Worm (Caenorhabditis elegans): ENCODE measurements around the gene ZK673.4.

DNA sequence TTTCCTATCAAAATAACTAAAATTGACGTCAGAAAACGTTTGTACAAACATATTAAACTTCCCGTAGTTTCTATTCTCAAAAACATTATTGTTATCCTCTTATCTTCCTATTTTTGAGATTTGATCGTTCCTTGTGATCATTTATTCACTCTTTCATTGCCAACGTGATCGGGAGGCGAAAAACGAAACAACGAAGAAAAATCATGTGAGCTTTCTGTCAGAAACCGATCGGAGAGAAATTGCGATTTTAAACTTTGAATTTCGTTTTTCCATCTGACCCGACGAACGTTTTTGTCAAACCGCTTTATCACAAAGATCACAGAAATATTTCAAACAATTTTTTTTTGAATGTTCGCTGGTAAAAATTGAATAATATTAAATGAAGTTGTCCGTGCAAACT, 6.4 kb upstream of the ZK673.4 start:
- TF ChIP-seq ref-1 (GFP tag; conservative IDR thresholded peaks at IDR 0.05), result no peak
- no peak for TF ChIP-seq cog-1 (tag; optimal IDR thresholded peaks at IDR 0.05)
- TF ChIP-seq med-1 (GFP tag; optimal IDR thresholded peaks at IDR 0.05; ENCODE audit: insufficient read depth), result no peak
- no peak for TF ChIP-seq ztf-29 (GFP tag; IDR thresholded peaks at IDR 0.05)
- TF ChIP-seq flt-1 (GFP tag; IDR thresholded peaks at IDR 0.05), result no peak
- no peak for TF ChIP-seq T22C8.4 (GFP tag; IDR thresholded peaks at IDR 0.05)
- TF ChIP-seq ztf-23 (GFP tag; IDR thresholded peaks at IDR 0.05), result no peak
- TF ChIP-seq tab-1 (GFP tag; IDR thresholded peaks at IDR 0.05), result no peak

Measured in whole organism, midembryonic.